Fruit fly (Drosophila melanogaster) whole organism, embryonic: ENCODE results near the gene CG13896.

Source experiments
- Awh ChIP-seq: fragments of 200-800 bp; sonication (Bioruptor generic); IDR thresholded peaks from 2 replicates; pipeline ENCODE4, ENCODE4 v1.3.6; 2022; ENCODE audit warnings: missing biosample characterization, missing genetic modification characterization
- BEAF-32 ChIP-seq: fragments of 200-800 bp; sonication (Bioruptor generic); optimal IDR thresholded peaks from 3 replicates; lab custom pipeline; 2017; ENCODE audit warnings: missing biosample characterization, missing genetic modification characterization, mild to moderate bottlenecking, moderate library complexity, missing genetic modification reagents
- CG1233 ChIP-seq: fragments of 200-800 bp; sonication (Bioruptor generic); optimal IDR thresholded peaks from 4 replicates; lab custom pipeline; 2018; ENCODE audit warnings: missing biosample characterization, mild to moderate bottlenecking, missing genetic modification characterization
- CG13287 ChIP-seq: fragments of 200-800 bp; sonication (Bioruptor generic); IDR thresholded peaks from 2 replicates; pipeline ENCODE4 v1.3.6; 2022; ENCODE audit warnings: missing biosample characterization, missing genetic modification characterization; ENCODE audit not compliant: partially characterized antibody
- CG13424 ChIP-seq: fragments of 200-800 bp; sonication (Bioruptor generic); optimal IDR thresholded peaks from 2 replicates; lab custom pipeline; 2019; ENCODE audit warnings: missing biosample characterization, mild to moderate bottlenecking, missing genetic modification characterization, moderate library complexity
- CG15479 ChIP-seq: fragments of 200-800 bp; sonication (Bioruptor generic); optimal IDR thresholded peaks from 3 replicates; lab custom pipeline; 2019; ENCODE audit warnings: missing biosample characterization, mild to moderate bottlenecking, missing genetic modification characterization, moderate library complexity
- CG17912 ChIP-seq: fragments of 200-800 bp; sonication (Bioruptor generic); optimal IDR thresholded peaks from 2 replicates; lab custom pipeline; 2018; ENCODE audit warnings: missing biosample characterization, mild to moderate bottlenecking, missing genetic modification characterization
- CG2129 ChIP-seq: fragments of 200-800 bp; sonication (Bioruptor generic); IDR thresholded peaks from 2 replicates; pipeline ENCODE4 v1.3.6; 2022; ENCODE audit warnings: missing biosample characterization, missing genetic modification characterization; ENCODE audit not compliant: partially characterized antibody
- CG2712 ChIP-seq: fragments of 200-800 bp; optimal IDR thresholded peaks from 3 replicates; lab custom pipeline; 2019; ENCODE audit warnings: missing biosample characterization, mild to moderate bottlenecking, missing genetic modification characterization, moderate library complexity
- CG32767 ChIP-seq: fragments of 200-800 bp; sonication (Bioruptor generic); IDR thresholded peaks from 2 replicates; pipeline ENCODE4 v1.3.6; 2022; ENCODE audit warnings: missing biosample characterization, missing genetic modification characterization
- CG33213 ChIP-seq: fragments of 200-800 bp; sonication (Bioruptor generic); optimal IDR thresholded peaks from 3 replicates; lab custom pipeline; 2016; ENCODE audit warnings: missing biosample characterization, missing genetic modification characterization
- CG5180 ChIP-seq: fragments of 200-800 bp; sonication (Bioruptor generic); optimal IDR thresholded peaks from 3 replicates; lab custom pipeline; 2017; ENCODE audit warnings: missing biosample characterization, missing genetic modification characterization, mild to moderate bottlenecking, moderate library complexity, missing genetic modification reagents
- CG6813 ChIP-seq: fragments of 200-800 bp; sonication (Bioruptor generic); optimal IDR thresholded peaks from 2 replicates; lab custom pipeline; 2017; ENCODE audit warnings: missing biosample characterization, missing genetic modification characterization, mild to moderate bottlenecking, moderate library complexity, missing genetic modification reagents
- CG7745 ChIP-seq: fragments of 200-800 bp; sonication (Bioruptor generic); optimal IDR thresholded peaks from 2 replicates; lab custom pipeline; 2018; ENCODE audit warnings: missing biosample characterization, mild to moderate bottlenecking, missing genetic modification characterization, moderate library complexity
- CG7839 ChIP-seq: fragments of 200-800 bp; sonication (Bioruptor generic); optimal IDR thresholded peaks from 3 replicates; lab custom pipeline; 2018; ENCODE audit warnings: missing biosample characterization, mild to moderate bottlenecking, missing genetic modification characterization, moderate library complexity
- CG7928 ChIP-seq: fragments of 200-800 bp; sonication (Bioruptor generic); optimal IDR thresholded peaks from 2 replicates; lab custom pipeline; 2017; ENCODE audit warnings: missing biosample characterization, mild to moderate bottlenecking, missing genetic modification characterization
- CG8089 ChIP-seq: fragments of 200-800 bp; sonication (Bioruptor generic); optimal IDR thresholded peaks from 3 replicates; lab custom pipeline; 2016; ENCODE audit warnings: missing biosample characterization, missing genetic modification characterization
- CG8281 ChIP-seq: fragments of 200-800 bp; sonication (Bioruptor generic); optimal IDR thresholded peaks from 2 replicates; lab custom pipeline; 2018; ENCODE audit warnings: missing biosample characterization, mild to moderate bottlenecking, missing genetic modification characterization, moderate library complexity
- CG9727 ChIP-seq: fragments of 200-800 bp; sonication (Bioruptor generic); optimal IDR thresholded peaks from 3 replicates; lab custom pipeline; 2017; ENCODE audit warnings: missing biosample characterization, mild to moderate bottlenecking, missing genetic modification characterization
- ERR ChIP-seq: fragments of 200-800 bp; sonication (Bioruptor generic); optimal IDR thresholded peaks from 2 replicates; lab custom pipeline; 2016; ENCODE audit warnings: missing biosample characterization, missing genetic modification characterization
- Eip74EF ChIP-seq, 2 experiments: fragments of 200-800 bp in 1 of 2; fragments of >200 bp in 1 of 2; sonication (Bioruptor generic) in 1 of 2; optimal IDR thresholded peaks; 2 replicates each; lab custom pipeline; 2017 to 2019; ENCODE audit warnings: missing biosample characterization in 2 of 2, missing genetic modification characterization in 2 of 2, mild to moderate bottlenecking in 1 of 2, moderate library complexity in 1 of 2
- Gsc ChIP-seq: fragments of 200-800 bp; sonication (Bioruptor generic); IDR thresholded peaks from 2 replicates; pipeline ENCODE4 v1.3.6; 2022; ENCODE audit warnings: missing biosample characterization, missing genetic modification characterization
- HLH4C ChIP-seq: fragments of 200-800 bp; sonication (Bioruptor generic); IDR thresholded peaks from 3 replicates; pipeline ENCODE4 v1.3.6; 2022; ENCODE audit warnings: missing biosample characterization, missing genetic modification characterization; ENCODE audit not compliant: partially characterized antibody
- Hmx ChIP-seq: fragments of 200-800 bp; sonication (Bioruptor generic); optimal IDR thresholded peaks from 2 replicates; lab custom pipeline; 2016; ENCODE audit warnings: missing biosample characterization, missing genetic modification characterization
- Hr39 ChIP-seq: fragments of >200 bp; optimal IDR thresholded peaks from 2 replicates; lab custom pipeline; 2017
- MESR4 ChIP-seq: fragments of 200-800 bp; sonication (Bioruptor generic); optimal IDR thresholded peaks from 2 replicates; lab custom pipeline; 2018; ENCODE audit warnings: missing biosample characterization, mild to moderate bottlenecking, missing genetic modification characterization, moderate library complexity
- Mes4 ChIP-seq: fragments of 200-800 bp; sonication (Bioruptor generic); optimal IDR thresholded peaks from 2 replicates; lab custom pipeline; 2016; ENCODE audit warnings: missing biosample characterization, missing genetic modification characterization
- NK7.1 ChIP-seq: fragments of 200-800 bp; sonication (Bioruptor generic); optimal IDR thresholded peaks from 3 replicates; lab custom pipeline; 2016; ENCODE audit warnings: missing biosample characterization, missing genetic modification characterization
- Ravus ChIP-seq: fragments of 200-800 bp; sonication (Bioruptor generic); IDR thresholded peaks from 2 replicates; pipeline ENCODE4 v1.3.6; 2022; ENCODE audit warnings: missing biosample characterization, missing genetic modification characterization
- Side ChIP-seq: fragments of 200-800 bp; sonication (Bioruptor generic); optimal IDR thresholded peaks from 2 replicates; lab custom pipeline; 2016; ENCODE audit warnings: missing biosample characterization, missing genetic modification characterization
- Tbp ChIP-seq: fragments of >200 bp; optimal IDR thresholded peaks from 2 replicates; lab custom pipeline; 2018; ENCODE audit warnings: missing biosample characterization, missing genetic modification characterization
- Usf ChIP-seq: fragments of 200-800 bp; sonication (Bioruptor generic); optimal IDR thresholded peaks from 2 replicates; lab custom pipeline; 2017; ENCODE audit warnings: missing genotype, missing biosample characterization, missing genetic modification characterization
- bcd ChIP-seq: fragments of 200-800 bp; sonication (Bioruptor generic); optimal IDR thresholded peaks from 2 replicates; lab custom pipeline; 2017; ENCODE audit warnings: missing biosample characterization, mild to moderate bottlenecking, missing genetic modification characterization
- cato ChIP-seq: fragments of 200-800 bp; sonication (Bioruptor generic); optimal IDR thresholded peaks from 2 replicates; lab custom pipeline; 2016; ENCODE audit warnings: missing biosample characterization, missing genetic modification characterization, borderline replicate concordance
- ci ChIP-seq: fragments of 200-800 bp; sonication (Bioruptor generic); IDR thresholded peaks from 3 replicates; pipeline ENCODE4 v1.3.6; 2022; ENCODE audit warnings: missing biosample characterization, missing genetic modification characterization
- crol ChIP-seq: fragments of 200-800 bp; sonication (Bioruptor generic); IDR thresholded peaks from 2 replicates; pipeline ENCODE4 v1.3.6; 2022; ENCODE audit warnings: missing biosample characterization, missing genetic modification characterization
- dysf ChIP-seq: fragments of 200-800 bp; sonication (Bioruptor generic); IDR thresholded peaks from 3 replicates; pipeline ENCODE4 v1.3.6; 2022; ENCODE audit warnings: missing biosample characterization, missing genetic modification characterization
- fd3F ChIP-seq: fragments of 200-800 bp; sonication (Bioruptor generic); optimal IDR thresholded peaks from 2 replicates; lab custom pipeline; 2018; ENCODE audit warnings: missing biosample characterization, mild to moderate bottlenecking, missing genetic modification characterization, moderate library complexity
- gem ChIP-seq: fragments of 200-800 bp; sonication (Bioruptor generic); optimal IDR thresholded peaks from 2 replicates; lab custom pipeline; 2019; ENCODE audit warnings: missing biosample characterization, mild to moderate bottlenecking, missing genetic modification characterization, moderate library complexity
- gsb ChIP-seq: fragments of 200-800 bp; sonication (Bioruptor generic); IDR thresholded peaks from 2 replicates; pipeline ENCODE4 v1.3.6; 2022; ENCODE audit warnings: missing biosample characterization, missing genetic modification characterization
- jigr1 ChIP-seq: fragments of 200-800 bp; sonication (Bioruptor generic); IDR thresholded peaks from 3 replicates; pipeline ENCODE4 v1.3.6; 2022; ENCODE audit warnings: missing biosample characterization, missing genetic modification characterization
- mam ChIP-seq: fragments of 200-800 bp; sonication (Bioruptor generic); optimal IDR thresholded peaks from 3 replicates; lab custom pipeline; 2016; ENCODE audit warnings: missing biosample characterization, missing genetic modification characterization
- onecut ChIP-seq: fragments of 200-800 bp; sonication (Bioruptor generic); IDR thresholded peaks from 2 replicates; pipeline ENCODE4 v1.3.6; 2022; ENCODE audit warnings: missing biosample characterization, missing genetic modification characterization
- otp ChIP-seq: fragments of 200-800 bp; sonication (Bioruptor generic); IDR thresholded peaks from 3 replicates; pipeline ENCODE4, ENCODE4 v1.3.6; 2022; ENCODE audit warnings: missing biosample characterization, missing genetic modification characterization
- ranshi ChIP-seq: fragments of 200-800 bp; sonication (Bioruptor generic); IDR thresholded peaks from 2 replicates; pipeline ENCODE4 v1.3.6; 2022; ENCODE audit warnings: missing biosample characterization, missing genetic modification characterization
- sd ChIP-seq: fragments of 200-800 bp; sonication (Bioruptor generic); optimal IDR thresholded peaks from 3 replicates; lab custom pipeline; 2018; ENCODE audit warnings: missing biosample characterization, mild to moderate bottlenecking, missing genetic modification characterization, moderate library complexity
- sob ChIP-seq: fragments of 200-800 bp; sonication (Bioruptor generic); IDR thresholded peaks from 2 replicates; pipeline ENCODE4 v1.3.6; 2022; ENCODE audit warnings: missing biosample characterization, missing genetic modification characterization
- tin ChIP-seq: fragments of 200-800 bp; sonication (Bioruptor generic); optimal IDR thresholded peaks from 3 replicates; lab custom pipeline; 2016; ENCODE audit warnings: missing biosample characterization, missing genetic modification characterization
- twi ChIP-seq: fragments of 200-800 bp; optimal IDR thresholded peaks from 2 replicates; lab custom pipeline; 2019; ENCODE audit warnings: missing biosample characterization, mild to moderate bottlenecking, missing genetic modification characterization, moderate library complexity

CG13896 gene

dm6 chr3L:724518-725341 is 13.1 kb upstream of the CG13896 start (continued):
- TF ChIP-seq ci (peak; percentile 98), CG7928 (GFP tag; lab: Kevin White, UChicago) (no peak), CG2712 (tag; lab: Kevin White, UChicago) (peak; percentile 98), cato (peak; percentile 93), bcd (GFP tag; lab: Kevin White, UChicago) (peak; percentile 89), tin (GFP tag; lab: Kevin White, UChicago) (peak; percentile 94), twi (tag; lab: Kevin White, UChicago) (peak; percentile 92), CG13424 (peak; percentile 87), CG7839 (tag; lab: Kevin White, UChicago) (peak; percentile 92), sd (tag; lab: Kevin White, UChicago) (no peak), onecut (GFP tag; lab: Robert Waterston, UW) (peak; percentile 92), ranshi (GFP tag; lab: Robert Waterston, UW) (peak; percentile 91), BEAF-32 (no peak), Eip74EF (GFP tag; optimal IDR thresholded peaks at IDR 0.05; lab: Kevin White, UChicago) (peak in 1 of 2 experiments; percentile 91), Tbp (GFP tag; lab: Kevin White, UChicago) (no peak), CG7745 (peak; percentile 82), sob (peak; percentile 89), Hmx (peak; percentile 8), Usf (GFP tag; lab: Kevin White, UChicago) (peak; percentile 79), Hr39 (lab: Kevin White, UChicago) (no peak), dysf (GFP tag; lab: Robert Waterston, UW) (peak; percentile 87), CG8089 (GFP tag; lab: Kevin White, UChicago) (peak; percentile 95), Side (GFP tag; lab: Kevin White, UChicago) (peak; percentile 93), crol (GFP tag; lab: Robert Waterston, UW) (peak; percentile 69), CG17912 (GFP tag; lab: Kevin White, UChicago) (peak; percentile 46), CG15479 (GFP tag; lab: Kevin White, UChicago) (peak; percentile 76), MESR4 (GFP tag; lab: Kevin White, UChicago) (peak; percentile 42), Ravus (peak; percentile 44), CG13287 (GFP tag; lab: Robert Waterston, UW) (no peak), fd3F (peak; percentile 33), otp (GFP tag; lab: Robert Waterston, UW) (peak; percentile 98), CG33213 (peak; percentile 95), mam (GFP tag; lab: Kevin White, UChicago) (peak; percentile 90), CG8281 (peak; percentile 69), NK7.1 (GFP tag; lab: Kevin White, UChicago) (peak; percentile 89), jigr1 (peak; percentile 87; the same call in 2 of the 3 replicates), CG2129 (GFP tag; lab: Robert Waterston, UW) (no peak), Mes4 (peak; percentile 97), Awh (GFP tag; lab: Robert Waterston, UW) (peak; percentile 97), Gsc (GFP tag; lab: Robert Waterston, UW) (peak; percentile 88), CG6813 (GFP tag; lab: Kevin White, UChicago) (peak; percentile 93), CG1233 (peak; percentile 93), CG9727 (GFP tag; lab: Kevin White, UChicago) (peak; percentile 99), CG32767 (GFP tag; lab: Robert Waterston, UW) (peak; percentile 92), gsb (0 out of 2 replicates have a peak, but pooled peaks have one; percentile 8), CG5180 (GFP tag; lab: Kevin White, UChicago) (peak; percentile 75), ERR (GFP tag; lab: Kevin White, UChicago) (peak; percentile 75), HLH4C (GFP tag; lab: Robert Waterston, UW) (no peak), gem (tag; lab: Kevin White, UChicago) (peak; percentile 97)
